Worm (Caenorhabditis elegans): ENCODE results near the gene T25B6.3.

DNA sequence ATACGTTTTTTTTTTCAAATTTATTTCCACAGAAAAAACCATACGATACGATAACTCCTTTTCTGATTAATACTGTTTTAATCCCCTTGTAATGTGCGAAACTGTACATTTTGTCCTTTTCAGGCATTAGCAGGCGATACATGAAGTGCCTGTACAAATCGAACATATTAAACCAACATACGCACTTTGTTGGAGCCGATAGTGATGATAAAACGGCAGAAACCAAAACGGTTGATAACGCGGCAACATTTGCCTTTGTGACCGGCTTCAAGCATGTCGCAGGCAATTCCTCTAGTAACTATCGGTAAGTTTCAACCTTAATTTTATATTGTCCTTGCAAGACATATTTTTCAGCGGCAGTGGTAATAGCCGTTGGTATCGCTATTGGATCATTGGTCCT lies 6.9 kb downstream of the T25B6.3 start, which contains the start of gene nep-22:
- TF ChIP-seq alr-1 (tag; optimal IDR thresholded peaks at IDR 0.05; ENCODE audit: borderline replicate concordance) (no peak), elt-3 (tag; optimal IDR thresholded peaks at IDR 0.05) (no peak), unc-130 (tag; optimal IDR thresholded peaks at IDR 0.05) (no peak), nhr-12 (tag; optimal IDR thresholded peaks at IDR 0.05) (no peak), zag-1 (tag; optimal IDR thresholded peaks at IDR 0.05) (no peak), lin-13 (GFP tag; optimal IDR thresholded peaks at IDR 0.05) (no peak), zip-4 (GFP tag; optimal IDR thresholded peaks at IDR 0.05) (no peak), nhr-237 (tag; optimal IDR thresholded peaks at IDR 0.05) (no peak), nhr-77 (tag; optimal IDR thresholded peaks at IDR 0.05) (no peak), nhr-11 (tag; optimal IDR thresholded peaks at IDR 0.05) (no peak)
